Worm (Caenorhabditis elegans) whole organism, L2 larva: ENCODE data around the gene T16H12.2.

Experiments
- F13H6.1 ChIP-seq: sonication (generic microtip); optimal IDR thresholded peaks from 2 replicates; lab custom pipeline; 2016; ENCODE audit warnings: missing genetic modification characterization, missing compliant biosample characterization
- aly-2 ChIP-seq: fragments of 150-350 bp; optimal IDR thresholded peaks from 2 replicates; lab custom pipeline; 2014; ENCODE audit warnings: missing biosample characterization, missing genetic modification characterization
- lin-13 ChIP-seq: fragments of 150-350 bp; optimal IDR thresholded peaks from 2 replicates; lab custom pipeline; 2014; ENCODE audit warnings: missing biosample characterization, missing genetic modification reagents, missing genetic modification characterization
- lsy-2 ChIP-seq, 2 experiments: fragments of 150-350 bp in 1 of 2; sonication (generic microtip) in 1 of 2; optimal IDR thresholded peaks; 2 replicates each; lab custom pipeline; 2014 to 2017; ENCODE audit warnings: missing biosample characterization in 2 of 2, missing genetic modification characterization in 2 of 2
- mdl-1 ChIP-seq, 2 experiments: fragments of 150-350 bp in 1 of 2; sonication (generic microtip) in 1 of 2; optimal IDR thresholded peaks; 2 replicates each; lab custom pipeline; 2017; ENCODE audit warnings: missing biosample characterization in 2 of 2, missing genetic modification characterization in 2 of 2
- nhr-12 ChIP-seq: fragments of 150-350 bp; optimal IDR thresholded peaks from 2 replicates; lab custom pipeline; 2014; ENCODE audit warnings: missing biosample characterization, missing genetic modification characterization
- nhr-77 ChIP-seq: fragments of 150-350 bp; optimal IDR thresholded peaks from 2 replicates; lab custom pipeline; 2014; ENCODE audit warnings: missing biosample characterization, missing genetic modification characterization
- zag-1 ChIP-seq: fragments of 150-350 bp; optimal IDR thresholded peaks from 2 replicates; lab custom pipeline; 2014; ENCODE audit warnings: missing biosample characterization, missing genetic modification characterization
- ztf-11 ChIP-seq: sonication (generic microtip); optimal IDR thresholded peaks from 2 replicates; lab custom pipeline; 2017; ENCODE audit warnings: missing biosample characterization, missing genetic modification characterization

DNA sequence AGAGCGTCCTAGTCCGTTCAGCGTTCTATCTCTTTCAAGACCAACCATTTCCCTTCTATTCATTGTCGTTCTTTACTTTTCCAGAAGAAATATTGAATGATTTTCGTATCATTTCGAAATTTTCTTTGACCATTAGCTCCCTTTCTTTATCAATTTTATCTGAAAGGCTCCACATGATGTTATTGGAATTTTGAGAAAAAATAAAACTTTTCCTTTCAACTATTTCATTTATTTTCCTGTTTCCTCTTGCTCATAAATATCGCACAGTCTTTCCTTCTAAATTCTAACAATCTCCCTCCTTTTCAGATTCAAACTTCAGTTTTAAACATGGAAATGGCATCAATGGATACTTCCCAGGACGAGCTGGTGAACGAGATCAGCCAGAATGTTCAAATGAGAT is 28.6 kb upstream of the T16H12.2 start, which contains the start of gene T16G12.4:
- TF ChIP-seq lsy-2 (tag; optimal IDR thresholded peaks at IDR 0.05; lab: Kevin White, UChicago) (no peak), nhr-12 (tag; lab: Kevin White, UChicago) (no peak), zag-1 (tag; lab: Kevin White, UChicago) (no peak), mdl-1 (tag; optimal IDR thresholded peaks at IDR 0.05; lab: Kevin White, UChicago) (no peak), lin-13 (no peak), aly-2 (tag; lab: Kevin White, UChicago) (no peak), F13H6.1 (tag; lab: Kevin White, UChicago) (no peak), nhr-77 (tag; lab: Kevin White, UChicago) (no peak), ztf-11 (tag; lab: Kevin White, UChicago) (no peak)
